Worm (Caenorhabditis elegans) whole organism, L4/young adult: ENCODE results near the gene frpr-11.

ENCODE experiments used
- W03F9.2 ChIP-seq: fragments of 150-350 bp; optimal IDR thresholded peaks from 2 replicates; lab custom pipeline; 2014; ENCODE audit warnings: missing biosample characterization, missing genetic modification characterization
- dao-5 ChIP-seq: sonication (generic microtip); optimal IDR thresholded peaks from 2 replicates; lab custom pipeline; 2016; ENCODE audit warnings: missing genotype, missing genetic modification characterization, moderate library complexity, missing compliant biosample characterization
- him-1 ChIP-seq: sonication (generic microtip); optimal IDR thresholded peaks from 2 replicates; lab custom pipeline; 2016; ENCODE audit warnings: missing genotype, missing genetic modification reagents, missing genetic modification characterization, missing compliant biosample characterization

DNA sequence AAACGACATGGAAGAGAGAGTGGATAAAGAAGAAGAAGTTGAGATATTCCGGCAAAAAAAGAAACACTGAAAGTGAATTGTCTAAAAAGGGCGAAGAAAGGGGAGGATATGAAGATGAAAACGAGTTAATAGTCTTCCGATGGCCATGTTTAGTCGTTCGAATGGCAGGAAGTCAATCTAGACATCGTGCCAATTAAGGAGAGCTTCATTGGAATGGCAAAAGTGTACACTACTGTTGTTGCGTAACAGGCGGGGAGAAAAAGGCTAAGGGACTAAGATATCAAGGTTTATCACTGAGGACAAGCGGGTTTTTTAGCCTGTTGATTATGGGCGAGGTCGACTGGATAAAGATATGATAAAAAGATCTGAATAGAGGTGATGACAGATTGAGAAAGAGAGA, 39.1 kb downstream of the frpr-11 start:
- TF ChIP-seq dao-5 (no peak), him-1 (no peak), W03F9.2 (no peak)
